Fruit fly (Drosophila melanogaster) whole organism, embryonic: Measurements from ENCODE around the gene TbCMF46.
A peak's percentile ranks its signal among the peaks of the same experiment; 100 is the strongest.

ENCODE experiments used
- Atf-2 ChIP-seq: fragments of 200-800 bp; sonication (Bioruptor generic); optimal IDR thresholded peaks from 2 replicates; lab custom pipeline; 2016; ENCODE audit warnings: missing biosample characterization, missing genetic modification characterization
- Atf6 ChIP-seq: fragments of 200-800 bp; sonication (Bioruptor generic); IDR thresholded peaks from 2 replicates; pipeline ENCODE4 v1.3.6; 2022; ENCODE audit warnings: missing biosample characterization, missing genetic modification characterization
- CG10366 ChIP-seq: fragments of 200-800 bp; sonication (Bioruptor generic); IDR thresholded peaks from 2 replicates; pipeline ENCODE4 v1.3.6; 2022; ENCODE audit warnings: missing biosample characterization, missing genetic modification characterization
- CG11398 ChIP-seq: fragments of 200-800 bp; sonication (Bioruptor generic); optimal IDR thresholded peaks from 2 replicates; lab custom pipeline; 2016; ENCODE audit warnings: missing biosample characterization, missing genetic modification characterization
- CG1603 ChIP-seq: fragments of 200-800 bp; sonication (Bioruptor generic); optimal IDR thresholded peaks from 2 replicates; lab custom pipeline; 2019; ENCODE audit warnings: missing biosample characterization, mild to moderate bottlenecking, missing genetic modification characterization, moderate library complexity
- CG17186 ChIP-seq: fragments of 200-800 bp; sonication (Bioruptor generic); optimal IDR thresholded peaks from 3 replicates; lab custom pipeline; 2017; ENCODE audit warnings: missing biosample characterization, missing genetic modification reagents, missing genetic modification characterization
- CG17612 ChIP-seq: fragments of 200-800 bp; sonication (Bioruptor generic); IDR thresholded peaks from 2 replicates; pipeline ENCODE4 v1.3.6; 2022; ENCODE audit warnings: missing biosample characterization, missing genetic modification characterization
- CG1832 ChIP-seq: fragments of 200-800 bp; sonication (Bioruptor generic); optimal IDR thresholded peaks from 2 replicates; lab custom pipeline; 2017; ENCODE audit warnings: missing biosample characterization, mild to moderate bottlenecking, missing genetic modification characterization, inconsistent platforms
- CG32532 ChIP-seq: fragments of 200-800 bp; sonication (Bioruptor generic); IDR thresholded peaks from 2 replicates; pipeline ENCODE4 v1.3.6; 2022; ENCODE audit warnings: missing biosample characterization, missing genetic modification characterization
- CG33213 ChIP-seq: fragments of 200-800 bp; sonication (Bioruptor generic); optimal IDR thresholded peaks from 3 replicates; lab custom pipeline; 2016; ENCODE audit warnings: missing biosample characterization, missing genetic modification characterization
- CG33557 ChIP-seq: fragments of 200-800 bp; sonication (Bioruptor generic); optimal IDR thresholded peaks from 2 replicates; lab custom pipeline; 2019; ENCODE audit warnings: missing biosample characterization, mild to moderate bottlenecking, missing genetic modification characterization, moderate library complexity
- CG3838 ChIP-seq: fragments of 200-800 bp; sonication (Bioruptor generic); optimal IDR thresholded peaks from 3 replicates; lab custom pipeline; 2016; ENCODE audit warnings: missing biosample characterization, missing genetic modification characterization
- CG6683 ChIP-seq: fragments of 200-800 bp; sonication (Bioruptor generic); optimal IDR thresholded peaks from 2 replicates; lab custom pipeline; 2017; ENCODE audit warnings: missing biosample characterization, mild to moderate bottlenecking, missing genetic modification characterization, missing genetic modification reagents
- CG6765 ChIP-seq: fragments of 200-800 bp; sonication (Bioruptor generic); optimal IDR thresholded peaks from 3 replicates; lab custom pipeline; 2017; ENCODE audit warnings: missing biosample characterization, mild to moderate bottlenecking, missing genetic modification characterization
- CG8765 ChIP-seq: fragments of 200-800 bp; sonication (Bioruptor generic); IDR thresholded peaks from 2 replicates; pipeline ENCODE4 v1.3.6; 2022; ENCODE audit warnings: missing biosample characterization, missing genetic modification characterization
- CG8944 ChIP-seq: fragments of 200-800 bp; sonication (Bioruptor generic); optimal IDR thresholded peaks from 3 replicates; lab custom pipeline; 2016; ENCODE audit warnings: missing biosample characterization, missing genetic modification characterization
- CG9876 ChIP-seq: fragments of 200-800 bp; sonication (Bioruptor generic); optimal IDR thresholded peaks from 2 replicates; lab custom pipeline; 2016; ENCODE audit warnings: missing biosample characterization, missing genetic modification characterization
- CHES-1-like ChIP-seq: fragments of 200-800 bp; sonication (Bioruptor generic); optimal IDR thresholded peaks from 2 replicates; lab custom pipeline; 2016; ENCODE audit warnings: missing biosample characterization, missing genetic modification characterization
- Camta ChIP-seq: fragments of 200-800 bp; sonication (Bioruptor generic); optimal IDR thresholded peaks from 2 replicates; lab custom pipeline; 2016; ENCODE audit warnings: missing biosample characterization, missing genetic modification characterization
- CoRest ChIP-seq: fragments of 200-800 bp; sonication (Bioruptor generic); optimal IDR thresholded peaks from 3 replicates; lab custom pipeline; 2018; ENCODE audit warnings: missing biosample characterization, mild to moderate bottlenecking, missing genetic modification characterization, moderate library complexity
- CrebB ChIP-seq: fragments of 200-800 bp; sonication (Bioruptor generic); optimal IDR thresholded peaks from 3 replicates; lab custom pipeline; 2018; ENCODE audit warnings: missing biosample characterization, mild to moderate bottlenecking, missing genetic modification characterization
- HLH54F ChIP-seq: fragments of 200-800 bp; sonication (Bioruptor generic); optimal IDR thresholded peaks from 3 replicates; lab custom pipeline; 2016; ENCODE audit warnings: missing biosample characterization, missing genetic modification characterization
- Hmx ChIP-seq: fragments of 200-800 bp; sonication (Bioruptor generic); optimal IDR thresholded peaks from 2 replicates; lab custom pipeline; 2016; ENCODE audit warnings: missing biosample characterization, missing genetic modification characterization
- Hr39 ChIP-seq: fragments of >200 bp; optimal IDR thresholded peaks from 2 replicates; lab custom pipeline; 2017
- Hr51 ChIP-seq, 2 experiments: fragments of 200-800 bp; sonication (Bioruptor generic); optimal IDR thresholded peaks; 2 replicates in 1 of 2; 3 replicates in 1 of 2; lab custom pipeline; 2016 to 2018; ENCODE audit warnings: missing biosample characterization in 2 of 2, missing genetic modification characterization in 2 of 2, mild to moderate bottlenecking in 1 of 2, moderate library complexity in 1 of 2
- Lim3 ChIP-seq: fragments of 200-800 bp; sonication (Bioruptor generic); IDR thresholded peaks from 2 replicates; pipeline ENCODE4 v1.3.6; 2022; ENCODE audit warnings: missing biosample characterization, missing genetic modification characterization
- NC2β ChIP-seq: fragments of 200-800 bp; sonication (Bioruptor generic); optimal IDR thresholded peaks from 2 replicates; lab custom pipeline; 2016; ENCODE audit warnings: missing biosample characterization, missing genetic modification characterization
- Nf-YC ChIP-seq: fragments of 200-800 bp; optimal IDR thresholded peaks from 3 replicates; lab custom pipeline; 2019; ENCODE audit warnings: missing biosample characterization, mild to moderate bottlenecking, missing genetic modification characterization, moderate library complexity
- Oaz ChIP-seq: fragments of 200-800 bp; sonication (Bioruptor generic); IDR thresholded peaks from 2 replicates; pipeline ENCODE4 v1.3.6; 2022; ENCODE audit warnings: missing biosample characterization, missing genetic modification characterization
- Rx ChIP-seq: fragments of 200-800 bp; sonication (Bioruptor generic); IDR thresholded peaks from 2 replicates; pipeline ENCODE4 v1.3.6; 2022; ENCODE audit warnings: missing biosample characterization, missing genetic modification characterization
- Six4 ChIP-seq: fragments of 200-800 bp; sonication (Bioruptor generic); optimal IDR thresholded peaks from 2 replicates; lab custom pipeline; 2016; ENCODE audit warnings: missing biosample characterization, missing genetic modification characterization
- Taf1 ChIP-seq: fragments of 200-800 bp; sonication (Bioruptor generic); IDR thresholded peaks from 2 replicates; pipeline ENCODE4 v1.3.6; 2022; ENCODE audit warnings: missing biosample characterization, missing genetic modification characterization
- ap ChIP-seq: fragments of 200-800 bp; sonication (Bioruptor generic); IDR thresholded peaks from 2 replicates; pipeline ENCODE4 v1.3.6; 2022; ENCODE audit warnings: missing biosample characterization, missing genetic modification characterization
- bcd ChIP-seq: fragments of 200-800 bp; sonication (Bioruptor generic); optimal IDR thresholded peaks from 2 replicates; lab custom pipeline; 2017; ENCODE audit warnings: missing biosample characterization, mild to moderate bottlenecking, missing genetic modification characterization
- chn ChIP-seq: fragments of 200-800 bp; sonication (Bioruptor generic); optimal IDR thresholded peaks from 2 replicates; lab custom pipeline; 2016; ENCODE audit warnings: missing biosample characterization, missing genetic modification characterization
- gcm ChIP-seq: fragments of 200-800 bp; sonication (Bioruptor generic); optimal IDR thresholded peaks from 2 replicates; lab custom pipeline; 2019; ENCODE audit warnings: missing biosample characterization, mild to moderate bottlenecking, missing genetic modification characterization, moderate library complexity
- h ChIP-seq: fragments of >200 bp; optimal IDR thresholded peaks from 2 replicates; lab custom pipeline; 2017
- ham ChIP-seq: fragments of 200-800 bp; sonication (Bioruptor generic); IDR thresholded peaks from 2 replicates; pipeline ENCODE4 v1.3.6; 2022; ENCODE audit warnings: missing biosample characterization, missing genetic modification characterization
- jing ChIP-seq: fragments of 200-800 bp; sonication (Bioruptor generic); optimal IDR thresholded peaks from 2 replicates; lab custom pipeline; 2018; ENCODE audit warnings: missing biosample characterization, mild to moderate bottlenecking, missing genetic modification characterization
- lov ChIP-seq, 2 experiments: fragments of 200-800 bp in 1 of 2; fragments of >200 bp in 1 of 2; sonication (Bioruptor generic) in 1 of 2; IDR thresholded peaks in 1 of 2; optimal IDR thresholded peaks in 1 of 2; 2 replicates in 1 of 2; 3 replicates in 1 of 2; pipeline versions ENCODE4 v1.3.6 to Lab custom; 2017 to 2022; ENCODE audit warnings: missing biosample characterization in 1 of 2, missing genetic modification characterization in 1 of 2
- pho ChIP-seq: fragments of 200-800 bp; sonication (Bioruptor generic); optimal IDR thresholded peaks from 2 replicates; lab custom pipeline; 2016; ENCODE audit warnings: missing biosample characterization, missing genetic modification characterization
- phol ChIP-seq: fragments of 200-800 bp; sonication (Bioruptor generic); optimal IDR thresholded peaks from 3 replicates; lab custom pipeline; 2018; ENCODE audit warnings: missing biosample characterization, mild to moderate bottlenecking, missing genetic modification characterization, moderate library complexity
- pita ChIP-seq: fragments of 200-800 bp; sonication (Bioruptor generic); optimal IDR thresholded peaks from 2 replicates; lab custom pipeline; 2017; ENCODE audit warnings: missing biosample characterization, mild to moderate bottlenecking, missing genetic modification characterization
- schlank ChIP-seq: fragments of 200-800 bp; sonication (Bioruptor generic); optimal IDR thresholded peaks from 2 replicates; lab custom pipeline; 2018; ENCODE audit warnings: missing biosample characterization, mild to moderate bottlenecking, missing genetic modification characterization
- sd ChIP-seq: fragments of 200-800 bp; sonication (Bioruptor generic); optimal IDR thresholded peaks from 3 replicates; lab custom pipeline; 2018; ENCODE audit warnings: missing biosample characterization, mild to moderate bottlenecking, missing genetic modification characterization, moderate library complexity
- sens-2 ChIP-seq: fragments of 200-800 bp; sonication (Bioruptor generic); IDR thresholded peaks from 2 replicates; pipeline ENCODE4 v1.3.6; 2022; ENCODE audit warnings: missing biosample characterization, missing genetic modification characterization
- sima ChIP-seq: fragments of 200-800 bp; sonication (Bioruptor generic); optimal IDR thresholded peaks from 2 replicates; lab custom pipeline; 2016; ENCODE audit warnings: missing biosample characterization, missing genetic modification characterization
- so ChIP-seq: fragments of 200-800 bp; sonication (Bioruptor generic); IDR thresholded peaks from 3 replicates; pipeline ENCODE4 v1.3.6; 2022; ENCODE audit warnings: missing biosample characterization, missing genetic modification characterization
- tgo ChIP-seq: fragments of 200-800 bp; sonication (Bioruptor generic); IDR thresholded peaks from 3 replicates; pipeline ENCODE4 v1.3.6; 2022; ENCODE audit warnings: missing biosample characterization, missing genetic modification characterization
- tll ChIP-seq, 2 experiments: fragments of 200-800 bp in 1 of 2; fragments of >200 bp in 1 of 2; sonication (Bioruptor generic) in 1 of 2; optimal IDR thresholded peaks; 2 replicates each; lab custom pipeline; 2017 to 2019; ENCODE audit warnings: missing biosample characterization in 2 of 2, missing genetic modification characterization in 2 of 2, mild to moderate bottlenecking in 1 of 2, moderate library complexity in 1 of 2
- vnd ChIP-seq: fragments of 200-800 bp; sonication (Bioruptor generic); IDR thresholded peaks from 3 replicates; pipeline ENCODE4 v1.3.6; 2022; ENCODE audit warnings: missing biosample characterization, missing genetic modification characterization; ENCODE audit not compliant: partially characterized antibody
- wdn ChIP-seq: fragments of 200-800 bp; sonication (Bioruptor generic); IDR thresholded peaks from 2 replicates; pipeline ENCODE4 v1.3.6; 2022; ENCODE audit warnings: missing biosample characterization, missing genetic modification characterization

TbCMF46 gene

dm6 chr2L:9897296-9897695 is 27.4 kb downstream of the TbCMF46 start, which contains the start of gene RpS2 (continued):
- peak; percentile 52 for TF ChIP-seq CG17186 (GFP tag; lab: Kevin White, UChicago)
- TF ChIP-seq chn (GFP tag; lab: Kevin White, UChicago): peak; percentile 14
- TF ChIP-seq tgo (GFP tag; lab: Robert Waterston, UW): no peak
- no peak for TF ChIP-seq sima (GFP tag; lab: Kevin White, UChicago)
- peak; percentile 9 for TF ChIP-seq bcd (GFP tag; lab: Kevin White, UChicago)
- TF ChIP-seq CHES-1-like (GFP tag; lab: Kevin White, UChicago): no peak
- TF ChIP-seq phol (tag; lab: Kevin White, UChicago): peak; percentile 96
- no peak for TF ChIP-seq ham (GFP tag; lab: Robert Waterston, UW)
- TF ChIP-seq wdn: 0 out of 2 replicates have a peak, but pooled peaks have one; percentile 33
- no peak for TF ChIP-seq CG3838
- no peak for TF ChIP-seq CG8765 (GFP tag; lab: Robert Waterston, UW)
- TF ChIP-seq CG32532 (GFP tag; lab: Robert Waterston, UW): peak; percentile 58
- TF ChIP-seq Six4 (GFP tag; lab: Kevin White, UChicago): no peak
- TF ChIP-seq sens-2 (GFP tag; lab: Robert Waterston, UW): no peak
- no peak for TF ChIP-seq CG10366
- TF ChIP-seq Hmx (GFP tag; lab: Kevin White, UChicago): no peak
- TF ChIP-seq ap: no peak
- no peak for TF ChIP-seq lov (optimal IDR thresholded peaks at IDR 0.05; lab: Kevin White, UChicago)
- no peak for TF ChIP-seq lov (GFP tag; IDR thresholded peaks at IDR 0.05; lab: Robert Waterston, UW)
- TF ChIP-seq CG6765 (GFP tag; lab: Kevin White, UChicago): no peak
- TF ChIP-seq CG11398 (GFP tag; lab: Kevin White, UChicago): peak; percentile 21
- no peak for TF ChIP-seq Oaz (GFP tag; lab: Robert Waterston, UW)
- peak; percentile 31 for TF ChIP-seq pho (GFP tag; lab: Kevin White, UChicago)
- TF ChIP-seq sd (tag; lab: Kevin White, UChicago): peak; percentile 84
- peak; percentile 22 for TF ChIP-seq Nf-YC (tag; lab: Kevin White, UChicago)
- peak; percentile 90 for TF ChIP-seq CG1603 (tag; lab: Kevin White, UChicago)
- TF ChIP-seq CoRest (tag; lab: Kevin White, UChicago): peak; percentile 30
- TF ChIP-seq CG33213 (GFP tag; lab: Kevin White, UChicago): peak; percentile 39
- no peak for TF ChIP-seq Atf-2
- no peak for TF ChIP-seq CG9876
- no peak for TF ChIP-seq CG8944 (GFP tag; lab: Kevin White, UChicago)
- no peak for TF ChIP-seq Lim3
- no peak for TF ChIP-seq CG6683 (GFP tag; lab: Kevin White, UChicago)
- TF ChIP-seq gcm: peak; percentile 53
- no peak for TF ChIP-seq Taf1 (GFP tag; lab: Robert Waterston, UW)
- TF ChIP-seq vnd: peak; percentile 98
- no peak for TF ChIP-seq jing (GFP tag; lab: Kevin White, UChicago)
- no peak for TF ChIP-seq tll (GFP tag; optimal IDR thresholded peaks at IDR 0.05; lab: Kevin White, UChicago)
- no peak for TF ChIP-seq CG33557 (GFP tag; lab: Kevin White, UChicago)
- TF ChIP-seq Atf6 (GFP tag; lab: Robert Waterston, UW): peak; percentile 46; the same call in 1 of the 2 replicates
- TF ChIP-seq CG1832 (GFP tag; lab: Kevin White, UChicago): no peak
- TF ChIP-seq CG17612 (GFP tag; lab: Robert Waterston, UW): no peak
- TF ChIP-seq CrebB: peak; percentile 67
- TF ChIP-seq h: no peak
- TF ChIP-seq HLH54F: peak; percentile 13
- TF ChIP-seq Hr39 (lab: Kevin White, UChicago): no peak
- peak; percentile 83 for TF ChIP-seq NC2β (GFP tag; lab: Kevin White, UChicago)
- TF ChIP-seq Camta: no peak
- TF ChIP-seq Hr51 (GFP tag; optimal IDR thresholded peaks at IDR 0.05; lab: Kevin White, UChicago): peak in 1 of 2 experiments; percentile 5
- no peak for TF ChIP-seq Rx
- no peak for TF ChIP-seq pita
- TF ChIP-seq so (GFP tag; lab: Robert Waterston, UW): no peak
- no peak for TF ChIP-seq schlank
